Worm (Caenorhabditis elegans) whole organism, L3 larva: ENCODE measurements around the gene B0228.6.

Experiments
- R02D3.7 ChIP-seq: fragments of 150-350 bp; optimal IDR thresholded peaks from 2 replicates; lab custom pipeline; 2014; ENCODE audit warnings: missing biosample characterization, missing genetic modification characterization
- ZK546.5 ChIP-seq: sonication (generic microtip); optimal IDR thresholded peaks from 2 replicates; lab custom pipeline; 2017; ENCODE audit warnings: missing biosample characterization, missing genetic modification characterization
- aly-2 ChIP-seq: fragments of 150-350 bp; optimal IDR thresholded peaks from 2 replicates; lab custom pipeline; 2014; ENCODE audit warnings: missing biosample characterization, missing genetic modification characterization
- ama-1 ChIP-seq: fragments of 150-350 bp; optimal IDR thresholded peaks from 2 replicates; lab custom pipeline; 2018
- ceh-16 ChIP-seq: sonication (generic microtip); optimal IDR thresholded peaks from 2 replicates; lab custom pipeline; 2017; ENCODE audit warnings: missing biosample characterization, missing genetic modification characterization
- ceh-28 ChIP-seq: fragments of 150-350 bp; optimal IDR thresholded peaks from 2 replicates; lab custom pipeline; 2014; ENCODE audit warnings: missing biosample characterization, missing genetic modification reagents, missing genetic modification characterization
- ceh-82 ChIP-seq: fragments of 150-350 bp; optimal IDR thresholded peaks from 2 replicates; lab custom pipeline; 2014; ENCODE audit warnings: missing biosample characterization, missing genetic modification characterization
- egl-27 ChIP-seq: sonication (generic microtip); optimal IDR thresholded peaks from 4 replicates; lab custom pipeline; 2017; ENCODE audit warnings: missing biosample characterization, missing genetic modification reagents, missing genetic modification characterization
- egl-5 ChIP-seq: fragments of 150-350 bp; optimal IDR thresholded peaks from 2 replicates; lab custom pipeline; 2017; ENCODE audit warnings: missing biosample characterization, missing genetic modification reagents, missing genetic modification characterization, inconsistent platforms
- elt-1 ChIP-seq: fragments of 150-350 bp; optimal IDR thresholded peaks from 2 replicates; lab custom pipeline; 2014; ENCODE audit warnings: missing biosample characterization, missing genetic modification characterization
- elt-2 ChIP-seq: sonication (generic microtip); optimal IDR thresholded peaks from 2 replicates; lab custom pipeline; 2016; ENCODE audit warnings: missing genetic modification reagents, mild to moderate bottlenecking, missing genetic modification characterization, missing compliant biosample characterization
- elt-3 ChIP-seq, 3 experiments: fragments of 150-350 bp in 1 of 3; sonication (generic microtip) in 2 of 3; optimal IDR thresholded peaks; 2 replicates in 2 of 3; 4 replicates in 1 of 3; lab custom pipeline; 2014 to 2017; ENCODE audit warnings: missing biosample characterization in 3 of 3, missing genetic modification characterization in 3 of 3
- fkh-2 ChIP-seq: fragments of 150-350 bp; optimal IDR thresholded peaks from 2 replicates; lab custom pipeline; 2014; ENCODE audit warnings: missing biosample characterization, missing genetic modification reagents, missing genetic modification characterization
- hmg-11 ChIP-seq: sonication (generic microtip); optimal IDR thresholded peaks from 2 replicates; lab custom pipeline; 2016; ENCODE audit warnings: missing genetic modification characterization, missing compliant biosample characterization
- jun-1 ChIP-seq: fragments of 150-350 bp; optimal IDR thresholded peaks from 2 replicates; lab custom pipeline; 2014; ENCODE audit warnings: missing biosample characterization, missing genetic modification reagents, missing genetic modification characterization
- lin-15B ChIP-seq: fragments of 150-350 bp; optimal IDR thresholded peaks from 2 replicates; lab custom pipeline; 2014; ENCODE audit warnings: missing biosample characterization, missing genetic modification characterization
- lin-39 ChIP-seq: fragments of 150-350 bp; optimal IDR thresholded peaks from 2 replicates; lab custom pipeline; 2018; ENCODE audit warnings: missing biosample characterization, missing genetic modification reagents, missing genetic modification characterization
- lsy-12 ChIP-seq: sonication (generic microtip); optimal IDR thresholded peaks from 2 replicates; lab custom pipeline; 2016; ENCODE audit warnings: mild to moderate bottlenecking, missing genetic modification characterization, missing compliant biosample characterization
- mdl-1 ChIP-seq: fragments of 150-350 bp; optimal IDR thresholded peaks from 2 replicates; lab custom pipeline; 2014; ENCODE audit warnings: missing biosample characterization, missing genetic modification characterization
- nfya-1 ChIP-seq: sonication (generic microtip); optimal IDR thresholded peaks from 2 replicates; lab custom pipeline; 2017; ENCODE audit warnings: missing genetic modification characterization, mild to moderate bottlenecking, missing compliant biosample characterization, antibody characterized with exemption, moderate library complexity; ENCODE audit not compliant: insufficient read depth
- nhr-12 ChIP-seq: fragments of 150-350 bp; optimal IDR thresholded peaks from 2 replicates; lab custom pipeline; 2014; ENCODE audit warnings: missing biosample characterization, missing genetic modification characterization
- nhr-23 ChIP-seq: fragments of 150-350 bp; optimal IDR thresholded peaks from 2 replicates; lab custom pipeline; 2014; ENCODE audit warnings: missing biosample characterization, missing genetic modification reagents, missing genetic modification characterization
- nhr-237 ChIP-seq: fragments of 150-350 bp; optimal IDR thresholded peaks from 2 replicates; lab custom pipeline; 2014; ENCODE audit warnings: missing biosample characterization, missing genetic modification characterization
- nhr-25 ChIP-seq: sonication (generic microtip); optimal IDR thresholded peaks from 2 replicates; lab custom pipeline; 2017; ENCODE audit warnings: missing biosample characterization, missing genetic modification characterization
- nhr-28 ChIP-seq: fragments of 150-350 bp; optimal IDR thresholded peaks from 2 replicates; lab custom pipeline; 2014; ENCODE audit warnings: missing biosample characterization, missing genetic modification characterization
- nhr-43 ChIP-seq: sonication (generic microtip); optimal IDR thresholded peaks from 2 replicates; lab custom pipeline; 2016; ENCODE audit warnings: mild to moderate bottlenecking, missing genetic modification characterization, missing compliant biosample characterization; ENCODE audit not compliant: poor library complexity, severe bottlenecking
- nhr-67 ChIP-seq: fragments of 150-350 bp; optimal IDR thresholded peaks from 2 replicates; lab custom pipeline; 2014; ENCODE audit warnings: missing biosample characterization, missing genetic modification characterization
- nhr-76 ChIP-seq: fragments of 150-350 bp; sonication (generic microtip); optimal IDR thresholded peaks from 5 replicates; lab custom pipeline; 2014; ENCODE audit warnings: missing biosample characterization, missing genetic modification characterization
- nhr-77 ChIP-seq: fragments of 150-350 bp; optimal IDR thresholded peaks from 2 replicates; lab custom pipeline; 2014; ENCODE audit warnings: missing biosample characterization, missing genetic modification characterization
- pqm-1 ChIP-seq: fragments of 150-350 bp; optimal IDR thresholded peaks from 2 replicates; lab custom pipeline; 2017; ENCODE audit warnings: missing biosample characterization, missing genetic modification characterization, inconsistent platforms
- sea-2 ChIP-seq: fragments of 150-350 bp; sonication (generic microtip); optimal IDR thresholded peaks from 4 replicates; lab custom pipeline; 2014; ENCODE audit warnings: missing biosample characterization, missing genetic modification reagents, missing genetic modification characterization
- skn-1 ChIP-seq: fragments of 150-350 bp; optimal IDR thresholded peaks from 2 replicates; lab custom pipeline; 2014; ENCODE audit warnings: missing biosample characterization, missing genetic modification characterization
- unc-62 ChIP-seq: fragments of 150-350 bp; sonication (generic microtip); optimal IDR thresholded peaks from 4 replicates; lab custom pipeline; 2014; ENCODE audit warnings: missing biosample characterization, missing genetic modification reagents, missing genetic modification characterization
- zag-1 ChIP-seq: fragments of 150-350 bp; optimal IDR thresholded peaks from 2 replicates; lab custom pipeline; 2014; ENCODE audit warnings: missing biosample characterization, missing genetic modification characterization
- ztf-11 ChIP-seq: fragments of 150-350 bp; optimal IDR thresholded peaks from 2 replicates; lab custom pipeline; 2014; ENCODE audit warnings: missing biosample characterization, missing genetic modification characterization
- ztf-4 ChIP-seq: fragments of 150-350 bp; optimal IDR thresholded peaks from 2 replicates; lab custom pipeline; 2014; ENCODE audit warnings: missing biosample characterization, missing genetic modification characterization

Gene B0228.6

DNA sequence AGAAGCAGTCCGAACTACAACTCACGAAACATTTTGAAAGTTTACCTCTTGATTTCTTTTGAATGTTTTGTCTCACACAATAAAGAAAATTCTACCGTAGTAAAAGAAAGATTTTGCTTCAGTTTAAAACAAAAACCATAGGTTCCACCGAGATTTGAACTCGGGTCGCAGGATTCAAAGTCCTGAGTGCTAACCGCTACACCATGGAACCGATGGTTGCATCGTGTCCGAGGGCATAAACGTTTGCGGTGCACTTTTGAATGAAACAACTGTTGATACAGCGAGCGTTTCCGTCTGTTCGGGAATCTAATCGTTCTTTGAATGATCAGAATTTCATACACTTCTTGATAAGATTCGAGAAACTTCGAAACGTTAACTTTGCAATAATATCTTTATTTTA, 1.8 kb upstream of the B0228.6 start:
- no peak for TF ChIP-seq fkh-2 (tag; lab: Kevin White, UChicago)
- TF ChIP-seq lin-15B (tag; lab: Kevin White, UChicago): peak; percentile 11
- TF ChIP-seq sea-2 (GFP tag; lab: Kevin White, UChicago): no peak
- peak; percentile 34 for TF ChIP-seq nhr-25 (tag; lab: Kevin White, UChicago)
- peak; percentile 57 for TF ChIP-seq nhr-43 (tag; lab: Kevin White, UChicago)
- TF ChIP-seq R02D3.7 (tag; lab: Kevin White, UChicago): peak; percentile 13
- peak; percentile 65 for TF ChIP-seq jun-1 (tag; lab: Kevin White, UChicago)
- no peak for TF ChIP-seq ztf-11 (tag; lab: Kevin White, UChicago)
- TF ChIP-seq elt-3 (tag; optimal IDR thresholded peaks at IDR 0.05; lab: Kevin White, UChicago): peak in 1 of 3 experiments; percentile 5
- peak; percentile 40 for TF ChIP-seq lsy-12 (tag; lab: Kevin White, UChicago)
- TF ChIP-seq ama-1 (lab: Kevin White, UChicago): peak; percentile 89
- no peak for TF ChIP-seq nhr-77 (tag; lab: Kevin White, UChicago)
- TF ChIP-seq nhr-76 (tag; lab: Kevin White, UChicago): no peak
- TF ChIP-seq nhr-237 (tag; lab: Kevin White, UChicago): no peak
- TF ChIP-seq elt-2 (tag; lab: Kevin White, UChicago): peak; percentile 77
- peak; percentile 57 for TF ChIP-seq nfya-1 (tag; lab: Kevin White, UChicago)
- TF ChIP-seq nhr-12 (tag; lab: Kevin White, UChicago): no peak
- TF ChIP-seq skn-1 (tag; lab: Kevin White, UChicago): peak; percentile 26
- TF ChIP-seq ceh-16 (tag; lab: Kevin White, UChicago): no peak
- peak; percentile 59 for TF ChIP-seq pqm-1 (tag; lab: Kevin White, UChicago)

DNA sequence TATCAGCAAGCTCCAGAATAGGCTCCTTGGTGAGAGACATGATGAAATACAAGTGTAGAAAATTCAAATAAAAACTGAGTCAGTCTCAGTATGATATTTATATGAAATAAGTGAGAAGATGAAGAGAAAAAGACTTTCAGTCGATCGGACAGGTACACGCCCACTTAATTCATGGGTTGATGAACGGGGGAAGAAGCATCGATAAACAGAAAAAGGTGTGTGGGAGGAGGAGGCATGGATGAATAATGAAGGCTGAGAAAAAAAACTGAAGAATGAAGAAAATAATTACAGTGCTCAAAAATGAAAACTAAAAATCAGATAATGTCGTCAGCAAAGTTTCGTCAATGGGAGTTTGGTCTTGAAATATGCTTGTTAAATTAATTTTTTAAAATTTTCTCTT, 1.5 kb downstream of the B0228.6 start, which contains the start of gene trx-1:
Gene trx-1 (minus strand): TSS at position 101 of the 400 bp plus-strand sequence.
- no peak for TF ChIP-seq nhr-76 (tag; lab: Kevin White, UChicago)
- TF ChIP-seq fkh-2 (tag; lab: Kevin White, UChicago): no peak
- TF ChIP-seq pqm-1 (tag; lab: Kevin White, UChicago): no peak
- TF ChIP-seq elt-2 (tag; lab: Kevin White, UChicago): no peak
- no peak for TF ChIP-seq elt-1 (tag; lab: Kevin White, UChicago)
- TF ChIP-seq R02D3.7 (tag; lab: Kevin White, UChicago): no peak
- no peak for TF ChIP-seq egl-27 (tag; lab: Kevin White, UChicago)
- no peak for TF ChIP-seq ztf-4 (tag; lab: Kevin White, UChicago)
- no peak for TF ChIP-seq unc-62 (GFP tag; lab: Kevin White, UChicago)
- no peak for TF ChIP-seq ama-1 (lab: Kevin White, UChicago)

DNA sequence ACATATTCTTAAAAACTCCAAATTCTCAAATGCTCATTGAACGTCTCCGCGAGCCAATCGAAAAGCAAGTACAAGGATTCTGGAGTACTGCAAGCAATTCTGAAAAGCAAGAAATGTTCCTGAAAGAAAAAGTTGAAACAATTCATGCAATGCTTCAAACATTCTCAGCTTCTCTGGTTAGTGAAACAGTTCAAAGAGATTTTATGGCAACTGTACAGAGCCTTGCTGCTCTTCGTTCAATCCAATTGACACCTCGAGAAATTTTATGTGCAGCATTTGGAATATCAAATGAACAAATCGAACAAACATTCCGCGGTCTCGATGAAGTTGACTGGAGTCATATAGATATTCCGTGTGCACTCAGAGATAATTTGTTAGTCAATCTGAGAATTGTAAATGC, 18.2 kb downstream of the B0228.6 start:
- TF ChIP-seq unc-62 (GFP tag; lab: Kevin White, UChicago) (no peak), nhr-67 (no peak), egl-5 (tag; lab: Kevin White, UChicago) (no peak), nhr-77 (tag; lab: Kevin White, UChicago) (no peak), hmg-11 (tag; lab: Kevin White, UChicago) (no peak), nhr-237 (tag; lab: Kevin White, UChicago) (no peak), pqm-1 (tag; lab: Kevin White, UChicago) (no peak), aly-2 (tag; lab: Kevin White, UChicago) (no peak), skn-1 (tag; lab: Kevin White, UChicago) (no peak), nhr-28 (tag; lab: Kevin White, UChicago) (no peak), mdl-1 (tag; lab: Kevin White, UChicago) (no peak), ceh-16 (tag; lab: Kevin White, UChicago) (no peak), elt-2 (tag; lab: Kevin White, UChicago) (no peak), ZK546.5 (no peak), R02D3.7 (tag; lab: Kevin White, UChicago) (no peak), nhr-25 (tag; lab: Kevin White, UChicago) (no peak), ceh-82 (tag; lab: Kevin White, UChicago) (no peak), elt-3 (tag; optimal IDR thresholded peaks at IDR 0.05; lab: Kevin White, UChicago) (no peak), lin-39 (tag; lab: Kevin White, UChicago) (no peak), zag-1 (tag; lab: Kevin White, UChicago) (no peak)

DNA sequence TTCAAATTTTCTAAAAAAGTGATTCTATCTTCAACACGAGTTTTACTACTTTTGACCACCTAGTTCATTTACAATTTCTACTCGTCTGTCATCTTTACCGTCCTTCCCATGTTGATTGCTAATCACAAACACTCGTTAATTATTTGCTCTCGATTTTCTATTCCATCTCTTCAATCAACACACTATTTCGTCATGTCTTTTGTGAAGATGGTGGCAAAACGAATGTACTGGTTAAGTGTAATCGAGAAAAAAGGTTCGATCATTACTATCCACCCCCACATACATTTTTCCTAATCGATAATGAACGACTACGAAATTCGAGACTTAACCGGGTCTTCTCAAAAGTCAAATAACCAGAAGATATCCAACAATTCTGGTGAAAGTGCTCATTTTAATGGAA, 30.4 kb downstream of the B0228.6 start, which contains the start of gene cpna-2:
Gene cpna-2 (plus strand): TSS at position 301 of the 400 bp plus-strand sequence.
- TF ChIP-seq skn-1 (tag; lab: Kevin White, UChicago) (no peak), mdl-1 (tag; lab: Kevin White, UChicago) (no peak), nhr-23 (tag; lab: Kevin White, UChicago) (no peak), ceh-28 (tag; lab: Kevin White, UChicago) (no peak), jun-1 (tag; lab: Kevin White, UChicago) (no peak), nhr-76 (tag; lab: Kevin White, UChicago) (no peak), zag-1 (tag; lab: Kevin White, UChicago) (no peak), lin-39 (tag; lab: Kevin White, UChicago) (no peak)
